Worm (Caenorhabditis elegans) whole organism, L3 larva: Measurements from ENCODE around the gene Y50E8A.1.
A peak's percentile ranks its signal among the peaks of the same experiment; 100 is the strongest.

Experiments used
- R02D3.7 ChIP-seq: fragments of 150-350 bp; optimal IDR thresholded peaks from 2 replicates; lab custom pipeline; 2014; ENCODE audit warnings: missing biosample characterization, missing genetic modification characterization
- ZK546.5 ChIP-seq: sonication (generic microtip); optimal IDR thresholded peaks from 2 replicates; lab custom pipeline; 2017; ENCODE audit warnings: missing biosample characterization, missing genetic modification characterization
- aly-2 ChIP-seq: fragments of 150-350 bp; optimal IDR thresholded peaks from 2 replicates; lab custom pipeline; 2014; ENCODE audit warnings: missing biosample characterization, missing genetic modification characterization
- ama-1 ChIP-seq: fragments of 150-350 bp; optimal IDR thresholded peaks from 2 replicates; lab custom pipeline; 2018
- ceh-16 ChIP-seq: sonication (generic microtip); optimal IDR thresholded peaks from 2 replicates; lab custom pipeline; 2017; ENCODE audit warnings: missing biosample characterization, missing genetic modification characterization
- ceh-28 ChIP-seq: fragments of 150-350 bp; optimal IDR thresholded peaks from 2 replicates; lab custom pipeline; 2014; ENCODE audit warnings: missing biosample characterization, missing genetic modification reagents, missing genetic modification characterization
- ceh-82 ChIP-seq: fragments of 150-350 bp; optimal IDR thresholded peaks from 2 replicates; lab custom pipeline; 2014; ENCODE audit warnings: missing biosample characterization, missing genetic modification characterization
- ceh-9 ChIP-seq: sonication (generic microtip); optimal IDR thresholded peaks from 2 replicates; lab custom pipeline; 2018; ENCODE audit warnings: missing biosample characterization, missing genetic modification characterization
- daf-12 ChIP-seq: fragments of 150-350 bp; optimal IDR thresholded peaks from 2 replicates; lab custom pipeline; 2014; ENCODE audit warnings: missing biosample characterization, missing genetic modification reagents, missing genetic modification characterization
- egl-27 ChIP-seq: sonication (generic microtip); optimal IDR thresholded peaks from 4 replicates; lab custom pipeline; 2017; ENCODE audit warnings: missing biosample characterization, missing genetic modification reagents, missing genetic modification characterization
- egl-5 ChIP-seq: fragments of 150-350 bp; optimal IDR thresholded peaks from 2 replicates; lab custom pipeline; 2017; ENCODE audit warnings: missing biosample characterization, missing genetic modification reagents, missing genetic modification characterization, inconsistent platforms
- elt-1 ChIP-seq: fragments of 150-350 bp; optimal IDR thresholded peaks from 2 replicates; lab custom pipeline; 2014; ENCODE audit warnings: missing biosample characterization, missing genetic modification characterization
- elt-2 ChIP-seq: sonication (generic microtip); optimal IDR thresholded peaks from 2 replicates; lab custom pipeline; 2016; ENCODE audit warnings: missing genetic modification reagents, mild to moderate bottlenecking, missing genetic modification characterization, missing compliant biosample characterization
- elt-3 ChIP-seq, 3 experiments: fragments of 150-350 bp in 1 of 3; sonication (generic microtip) in 2 of 3; optimal IDR thresholded peaks; 2 replicates in 2 of 3; 4 replicates in 1 of 3; lab custom pipeline; 2014 to 2017; ENCODE audit warnings: missing biosample characterization in 3 of 3, missing genetic modification characterization in 3 of 3
- eor-1 ChIP-seq, 2 experiments: fragments of 150-350 bp; optimal IDR thresholded peaks; 2 replicates each; lab custom pipeline; 2014 to 2018; ENCODE audit warnings: missing biosample characterization in 2 of 2, missing genetic modification characterization in 2 of 2
- fkh-10 ChIP-seq: sonication (generic microtip); optimal IDR thresholded peaks from 2 replicates; lab custom pipeline; 2017; ENCODE audit warnings: missing biosample characterization, missing genetic modification reagents, missing genetic modification characterization
- fkh-2 ChIP-seq: fragments of 150-350 bp; optimal IDR thresholded peaks from 2 replicates; lab custom pipeline; 2014; ENCODE audit warnings: missing biosample characterization, missing genetic modification reagents, missing genetic modification characterization
- hmg-11 ChIP-seq: sonication (generic microtip); optimal IDR thresholded peaks from 2 replicates; lab custom pipeline; 2016; ENCODE audit warnings: missing genetic modification characterization, missing compliant biosample characterization
- jun-1 ChIP-seq: fragments of 150-350 bp; optimal IDR thresholded peaks from 2 replicates; lab custom pipeline; 2014; ENCODE audit warnings: missing biosample characterization, missing genetic modification reagents, missing genetic modification characterization
- lin-15B ChIP-seq: fragments of 150-350 bp; optimal IDR thresholded peaks from 2 replicates; lab custom pipeline; 2014; ENCODE audit warnings: missing biosample characterization, missing genetic modification characterization
- lin-39 ChIP-seq: fragments of 150-350 bp; optimal IDR thresholded peaks from 2 replicates; lab custom pipeline; 2018; ENCODE audit warnings: missing biosample characterization, missing genetic modification reagents, missing genetic modification characterization
- lsy-12 ChIP-seq: sonication (generic microtip); optimal IDR thresholded peaks from 2 replicates; lab custom pipeline; 2016; ENCODE audit warnings: mild to moderate bottlenecking, missing genetic modification characterization, missing compliant biosample characterization
- mdl-1 ChIP-seq: fragments of 150-350 bp; optimal IDR thresholded peaks from 2 replicates; lab custom pipeline; 2014; ENCODE audit warnings: missing biosample characterization, missing genetic modification characterization
- mml-1 ChIP-seq: fragments of 150-350 bp; sonication (generic microtip); optimal IDR thresholded peaks from 3 replicates; lab custom pipeline; 2014; ENCODE audit warnings: missing biosample characterization, missing genetic modification characterization
- nfya-1 ChIP-seq: sonication (generic microtip); optimal IDR thresholded peaks from 2 replicates; lab custom pipeline; 2017; ENCODE audit warnings: missing genetic modification characterization, mild to moderate bottlenecking, missing compliant biosample characterization, antibody characterized with exemption, moderate library complexity; ENCODE audit not compliant: insufficient read depth
- nhr-11 ChIP-seq: fragments of 150-350 bp; optimal IDR thresholded peaks from 2 replicates; lab custom pipeline; 2014; ENCODE audit warnings: missing biosample characterization, missing genetic modification characterization
- nhr-12 ChIP-seq: fragments of 150-350 bp; optimal IDR thresholded peaks from 2 replicates; lab custom pipeline; 2014; ENCODE audit warnings: missing biosample characterization, missing genetic modification characterization
- nhr-23 ChIP-seq: fragments of 150-350 bp; optimal IDR thresholded peaks from 2 replicates; lab custom pipeline; 2014; ENCODE audit warnings: missing biosample characterization, missing genetic modification reagents, missing genetic modification characterization
- nhr-237 ChIP-seq: fragments of 150-350 bp; optimal IDR thresholded peaks from 2 replicates; lab custom pipeline; 2014; ENCODE audit warnings: missing biosample characterization, missing genetic modification characterization
- nhr-25 ChIP-seq: sonication (generic microtip); optimal IDR thresholded peaks from 2 replicates; lab custom pipeline; 2017; ENCODE audit warnings: missing biosample characterization, missing genetic modification characterization
- nhr-28 ChIP-seq: fragments of 150-350 bp; optimal IDR thresholded peaks from 2 replicates; lab custom pipeline; 2014; ENCODE audit warnings: missing biosample characterization, missing genetic modification characterization
- nhr-43 ChIP-seq: sonication (generic microtip); optimal IDR thresholded peaks from 2 replicates; lab custom pipeline; 2016; ENCODE audit warnings: mild to moderate bottlenecking, missing genetic modification characterization, missing compliant biosample characterization; ENCODE audit not compliant: poor library complexity, severe bottlenecking
- nhr-67 ChIP-seq: fragments of 150-350 bp; optimal IDR thresholded peaks from 2 replicates; lab custom pipeline; 2014; ENCODE audit warnings: missing biosample characterization, missing genetic modification characterization
- nhr-76 ChIP-seq: fragments of 150-350 bp; sonication (generic microtip); optimal IDR thresholded peaks from 5 replicates; lab custom pipeline; 2014; ENCODE audit warnings: missing biosample characterization, missing genetic modification characterization
- nhr-77 ChIP-seq: fragments of 150-350 bp; optimal IDR thresholded peaks from 2 replicates; lab custom pipeline; 2014; ENCODE audit warnings: missing biosample characterization, missing genetic modification characterization
- pha-4 ChIP-seq: fragments of 150-350 bp; optimal IDR thresholded peaks from 2 replicates; lab custom pipeline; 2014; ENCODE audit warnings: missing biosample characterization, missing genetic modification reagents, missing genetic modification characterization
- pqm-1 ChIP-seq: fragments of 150-350 bp; optimal IDR thresholded peaks from 2 replicates; lab custom pipeline; 2017; ENCODE audit warnings: missing biosample characterization, missing genetic modification characterization, inconsistent platforms
- sea-2 ChIP-seq: fragments of 150-350 bp; sonication (generic microtip); optimal IDR thresholded peaks from 4 replicates; lab custom pipeline; 2014; ENCODE audit warnings: missing biosample characterization, missing genetic modification reagents, missing genetic modification characterization
- skn-1 ChIP-seq: fragments of 150-350 bp; optimal IDR thresholded peaks from 2 replicates; lab custom pipeline; 2014; ENCODE audit warnings: missing biosample characterization, missing genetic modification characterization
- snpc-4 ChIP-seq: fragments of 150-350 bp; optimal IDR thresholded peaks from 2 replicates; lab custom pipeline; 2014; ENCODE audit warnings: missing biosample characterization, missing genetic modification characterization
- tbx-2 ChIP-seq: sonication (generic microtip); optimal IDR thresholded peaks from 2 replicates; lab custom pipeline; 2016; ENCODE audit warnings: mild to moderate bottlenecking, missing genetic modification characterization, missing compliant biosample characterization
- unc-39 ChIP-seq: sonication (generic microtip); optimal IDR thresholded peaks from 4 replicates; lab custom pipeline; 2017; ENCODE audit warnings: missing biosample characterization, missing genetic modification characterization
- unc-62 ChIP-seq: fragments of 150-350 bp; sonication (generic microtip); optimal IDR thresholded peaks from 4 replicates; lab custom pipeline; 2014; ENCODE audit warnings: missing biosample characterization, missing genetic modification reagents, missing genetic modification characterization
- zag-1 ChIP-seq: fragments of 150-350 bp; optimal IDR thresholded peaks from 2 replicates; lab custom pipeline; 2014; ENCODE audit warnings: missing biosample characterization, missing genetic modification characterization
- ztf-11 ChIP-seq: fragments of 150-350 bp; optimal IDR thresholded peaks from 2 replicates; lab custom pipeline; 2014; ENCODE audit warnings: missing biosample characterization, missing genetic modification characterization
- ztf-4 ChIP-seq: fragments of 150-350 bp; optimal IDR thresholded peaks from 2 replicates; lab custom pipeline; 2014; ENCODE audit warnings: missing biosample characterization, missing genetic modification characterization

Y50E8A.1 gene

ce11 chrV:14684359-14685312, 42.1 kb upstream of the Y50E8A.1 start, which contains the start of gene hsp-90:
Gene hsp-90, plus strand, starts transcription at chrV:14684918.
- no peak for TF ChIP-seq fkh-10 (GFP tag; lab: Kevin White, UChicago)
- no peak for TF ChIP-seq nfya-1 (tag; lab: Kevin White, UChicago)
- peak; percentile 9 for TF ChIP-seq nhr-23 (tag; lab: Kevin White, UChicago)
- no peak for TF ChIP-seq nhr-28 (tag; lab: Kevin White, UChicago)
- no peak for TF ChIP-seq mdl-1 (tag; lab: Kevin White, UChicago)
- peak; percentile 6 for TF ChIP-seq elt-2 (tag; lab: Kevin White, UChicago)
- no peak for TF ChIP-seq lin-39
- TF ChIP-seq ceh-28 (tag; lab: Kevin White, UChicago): no peak
- peak; percentile 23 for TF ChIP-seq nhr-25 (tag; lab: Kevin White, UChicago)
- no peak for TF ChIP-seq mml-1 (tag; lab: Kevin White, UChicago)
- TF ChIP-seq eor-1 (tag; optimal IDR thresholded peaks at IDR 0.05; lab: Kevin White, UChicago): no peak
- TF ChIP-seq ztf-4 (tag; lab: Kevin White, UChicago): no peak
- TF ChIP-seq ama-1 (lab: Kevin White, UChicago): peak; percentile 47
- TF ChIP-seq unc-39 (tag; lab: Kevin White, UChicago): no peak
- TF ChIP-seq nhr-11 (tag; lab: Kevin White, UChicago): no peak
- no peak for TF ChIP-seq elt-1 (tag; lab: Kevin White, UChicago)
- no peak for TF ChIP-seq nhr-77
- no peak for TF ChIP-seq tbx-2 (tag; lab: Kevin White, UChicago)
- no peak for TF ChIP-seq unc-62
- no peak for TF ChIP-seq zag-1
- TF ChIP-seq, all 47 proteins: peak for 4

ce11 chrV:14685435-14686058, 41.1 kb upstream of the Y50E8A.1 start, which contains the start of gene C47E8.4:
Gene C47E8.4, minus strand, starts transcription at chrV:14685485.
- TF ChIP-seq sea-2 (no peak), aly-2 (no peak), nhr-25 (tag; lab: Kevin White, UChicago) (peak; percentile 98), jun-1 (tag; lab: Kevin White, UChicago) (peak; percentile 98), nhr-76 (tag; lab: Kevin White, UChicago) (peak; percentile 66), egl-27 (tag; lab: Kevin White, UChicago) (peak; percentile 84), nhr-12 (tag; lab: Kevin White, UChicago) (no peak), ztf-4 (tag; lab: Kevin White, UChicago) (peak; percentile 93), ceh-28 (tag; lab: Kevin White, UChicago) (peak; percentile 93), elt-1 (tag; lab: Kevin White, UChicago) (peak; percentile 80), elt-2 (tag; lab: Kevin White, UChicago) (peak; percentile 79), nhr-67 (tag; lab: Kevin White, UChicago) (peak; percentile 19), nhr-23 (tag; lab: Kevin White, UChicago) (peak; percentile 98), lin-15B (tag; lab: Kevin White, UChicago) (peak; percentile 100), mdl-1 (tag; lab: Kevin White, UChicago) (no peak), tbx-2 (tag; lab: Kevin White, UChicago) (peak; percentile 95), fkh-2 (tag; lab: Kevin White, UChicago) (no peak), daf-12 (peak; percentile 57), nhr-43 (tag; lab: Kevin White, UChicago) (peak; percentile 98), pqm-1 (tag; lab: Kevin White, UChicago) (peak; percentile 86), nhr-11 (tag; lab: Kevin White, UChicago) (peak; percentile 93), R02D3.7 (tag; lab: Kevin White, UChicago) (peak; percentile 89), lsy-12 (tag; lab: Kevin White, UChicago) (peak; percentile 99), eor-1 (tag; optimal IDR thresholded peaks at IDR 0.05; lab: Kevin White, UChicago) (peak in 1 of 2 experiments; percentile 82), zag-1 (peak; percentile 66), nhr-77 (peak; percentile 89), ama-1 (lab: Kevin White, UChicago) (peak; percentile 91), ZK546.5 (tag; lab: Kevin White, UChicago) (peak; percentile 39), ztf-11 (tag; lab: Kevin White, UChicago) (no peak), ceh-82 (peak; percentile 72), elt-3 (tag; optimal IDR thresholded peaks at IDR 0.05; lab: Kevin White, UChicago) (peak in 1 of 3 experiments; percentile 52), unc-62 (peak; percentile 87), snpc-4 (tag; lab: Kevin White, UChicago) (peak; percentile 90), ceh-9 (tag; lab: Kevin White, UChicago) (no peak), skn-1 (tag; lab: Kevin White, UChicago) (peak; percentile 84), nfya-1 (tag; lab: Kevin White, UChicago) (peak; percentile 100), nhr-237 (tag; lab: Kevin White, UChicago) (peak; percentile 30), pha-4 (tag; lab: Kevin White, UChicago) (peak; percentile 98), egl-5 (peak; percentile 94), ceh-16 (tag; lab: Kevin White, UChicago) (no peak), hmg-11 (tag; lab: Kevin White, UChicago) (peak; percentile 83), lin-39 (peak; percentile 93)
